Worm (Caenorhabditis elegans) whole organism, young adult: ENCODE measurements around the gene fkb-6.

Source experiments
- B0019.2 ChIP-seq: fragments of 200-800 bp; sonication (Bioruptor generic); conservative IDR thresholded peaks from 2 replicates; pipeline ENCODE4 v1.3.6; 2022; ENCODE audit warnings: missing genetic modification reagents, missing genetic modification characterization, missing compliant biosample characterization
- B0035.1 ChIP-seq: sonication (generic microtip); optimal IDR thresholded peaks from 2 replicates; lab custom pipeline; 2016; ENCODE audit warnings: missing genetic modification characterization, mild to moderate bottlenecking, missing compliant biosample characterization, missing genotype, missing genetic modification reagents
- C06A6.2 ChIP-seq: fragments of 200-800 bp; sonication (Bioruptor generic); conservative IDR thresholded peaks from 2 replicates; pipeline ENCODE4 v1.3.6; 2022; ENCODE audit warnings: missing genetic modification characterization, missing compliant biosample characterization
- C17E4.6 ChIP-seq: fragments of 200-800 bp; sonication (Bioruptor generic); IDR thresholded peaks from 2 replicates; pipeline ENCODE4 v1.3.6; 2022; ENCODE audit warnings: missing genetic modification reagents, missing genetic modification characterization, missing compliant biosample characterization
- F22D6.2 ChIP-seq: sonication (generic microtip); optimal IDR thresholded peaks from 2 replicates; lab custom pipeline; 2016; ENCODE audit warnings: mild to moderate bottlenecking, missing genetic modification characterization, missing compliant biosample characterization
- F23B12.7 ChIP-seq: sonication (generic microtip); optimal IDR thresholded peaks from 2 replicates; lab custom pipeline; 2017; ENCODE audit warnings: missing genetic modification characterization, mild to moderate bottlenecking, missing compliant biosample characterization, antibody characterized with exemption, moderate library complexity; ENCODE audit not compliant: insufficient read depth
- F37B4.10 ChIP-seq: fragments of 200-800 bp; sonication (Bioruptor generic); IDR thresholded peaks from 2 replicates; pipeline ENCODE4 v1.3.6; 2022; ENCODE audit warnings: missing genetic modification characterization, missing compliant biosample characterization
- F55B11.4 ChIP-seq: sonication (generic microtip); optimal IDR thresholded peaks from 2 replicates; lab custom pipeline; 2016; ENCODE audit warnings: missing compliant biosample characterization, missing genetic modification characterization, borderline replicate concordance; ENCODE audit not compliant: insufficient read depth
- F57A8.1 ChIP-seq: fragments of 200-800 bp; sonication (Bioruptor generic); optimal IDR thresholded peaks from 2 replicates; lab custom pipeline; 2018; ENCODE audit warnings: mild to moderate bottlenecking, missing genetic modification characterization, moderate library complexity, missing compliant biosample characterization
- T26A5.8 ChIP-seq: sonication (generic microtip); optimal IDR thresholded peaks from 2 replicates; lab custom pipeline; 2016; ENCODE audit warnings: missing genetic modification characterization, missing compliant biosample characterization
- Y53G8AR.9 ChIP-seq: fragments of 200-800 bp; sonication (Bioruptor generic); conservative IDR thresholded peaks from 2 replicates; pipeline ENCODE4 v1.3.6; 2022; ENCODE audit warnings: missing genetic modification reagents, missing genetic modification characterization, missing compliant biosample characterization
- Y79H2A.3 ChIP-seq: fragments of 200-800 bp; sonication (Bioruptor generic); conservative IDR thresholded peaks from 2 replicates; pipeline ENCODE4 v1.3.6; 2022; ENCODE audit warnings: missing genetic modification reagents, missing genetic modification characterization, missing compliant biosample characterization
- ZK185.1 ChIP-seq: sonication (generic microtip); optimal IDR thresholded peaks from 2 replicates; lab custom pipeline; 2016; ENCODE audit warnings: mild to moderate bottlenecking, missing genetic modification characterization, missing compliant biosample characterization; ENCODE audit not compliant: poor library complexity, severe bottlenecking
- akir-1 ChIP-seq: fragments of 200-800 bp; sonication (Bioruptor generic); optimal IDR thresholded peaks from 2 replicates; lab custom pipeline; 2018; ENCODE audit warnings: mild to moderate bottlenecking, missing genetic modification characterization, moderate library complexity, missing compliant biosample characterization
- atf-7 ChIP-seq: sonication (generic microtip); optimal IDR thresholded peaks from 2 replicates; lab custom pipeline; 2017; ENCODE audit warnings: mild to moderate bottlenecking, missing genetic modification characterization, missing compliant biosample characterization
- athp-1 ChIP-seq: sonication (generic microtip); optimal IDR thresholded peaks from 2 replicates; lab custom pipeline; 2017; ENCODE audit warnings: mild to moderate bottlenecking, missing genetic modification characterization, missing compliant biosample characterization
- attf-3 ChIP-seq: fragments of 200-800 bp; sonication (Bioruptor generic); conservative IDR thresholded peaks from 2 replicates; pipeline ENCODE4 v1.3.6; 2022; ENCODE audit warnings: missing genetic modification reagents, missing genetic modification characterization, missing compliant biosample characterization
- attf-6 ChIP-seq: fragments of 200-800 bp; sonication (Bioruptor generic); IDR thresholded peaks from 2 replicates; pipeline ENCODE4 v1.3.6; 2022; ENCODE audit warnings: missing genetic modification reagents, missing genetic modification characterization, missing compliant biosample characterization
- bed-1 ChIP-seq: fragments of 200-800 bp; sonication (Bioruptor generic); IDR thresholded peaks from 2 replicates; pipeline ENCODE4 v1.3.6; 2022; ENCODE audit warnings: missing genetic modification reagents, missing genetic modification characterization, missing compliant biosample characterization
- bed-2 ChIP-seq: fragments of 200-800 bp; sonication (Bioruptor generic); IDR thresholded peaks from 2 replicates; pipeline ENCODE4 v1.3.6; 2022; ENCODE audit warnings: missing genetic modification reagents, missing genetic modification characterization, missing compliant biosample characterization
- ccch-3 ChIP-seq: fragments of 200-800 bp; sonication (Bioruptor generic); optimal IDR thresholded peaks from 2 replicates; lab custom pipeline; 2018; ENCODE audit warnings: mild to moderate bottlenecking, missing genetic modification characterization, missing compliant biosample characterization
- cebp-2 ChIP-seq: fragments of 200-800 bp; sonication (Bioruptor generic); IDR thresholded peaks from 2 replicates; pipeline ENCODE4 v1.3.6; 2022; ENCODE audit warnings: missing genetic modification characterization, missing compliant biosample characterization
- ceh-27 ChIP-seq: fragments of 200-800 bp; sonication (Bioruptor generic); optimal IDR thresholded peaks from 2 replicates; lab custom pipeline; 2018; ENCODE audit warnings: mild to moderate bottlenecking, missing genetic modification characterization, moderate library complexity, missing compliant biosample characterization
- ceh-91 ChIP-seq: fragments of 200-800 bp; sonication (Bioruptor generic); IDR thresholded peaks from 2 replicates; pipeline ENCODE4 v1.3.6; 2022; ENCODE audit warnings: missing genetic modification reagents, missing genetic modification characterization, missing compliant biosample characterization
- chd-7 ChIP-seq: sonication (generic microtip); optimal IDR thresholded peaks from 2 replicates; lab custom pipeline; 2016; ENCODE audit warnings: mild to moderate bottlenecking, missing genetic modification characterization, moderate library complexity, missing compliant biosample characterization
- dox-1 ChIP-seq: fragments of 200-800 bp; sonication (Bioruptor generic); IDR thresholded peaks from 2 replicates; pipeline ENCODE4 v1.3.6; 2022; ENCODE audit warnings: missing genetic modification reagents, missing genetic modification characterization, missing compliant biosample characterization
- egl-18 ChIP-seq: fragments of 200-800 bp; sonication (Bioruptor generic); IDR thresholded peaks from 2 replicates; pipeline ENCODE4 v1.3.6; 2022; ENCODE audit warnings: missing genetic modification reagents, missing genetic modification characterization, missing compliant biosample characterization
- ekl-4 ChIP-seq: fragments of 200-800 bp; sonication (Bioruptor generic); IDR thresholded peaks from 2 replicates; pipeline ENCODE4 v1.3.6; 2022; ENCODE audit warnings: missing genetic modification reagents, missing genetic modification characterization, missing compliant biosample characterization
- fkh-3 ChIP-seq: sonication (generic microtip); optimal IDR thresholded peaks from 2 replicates; lab custom pipeline; 2016; ENCODE audit warnings: mild to moderate bottlenecking, missing genetic modification characterization, missing compliant biosample characterization
- gei-17 ChIP-seq: fragments of 200-800 bp; sonication (Bioruptor generic); optimal IDR thresholded peaks from 2 replicates; lab custom pipeline; 2018; ENCODE audit warnings: mild to moderate bottlenecking, missing genetic modification characterization, missing compliant biosample characterization
- hlh-12 ChIP-seq: sonication (generic microtip); optimal IDR thresholded peaks from 2 replicates; lab custom pipeline; 2016; ENCODE audit warnings: missing genetic modification characterization, missing compliant biosample characterization
- hsf-1 ChIP-seq: fragments of 200-800 bp; sonication (Bioruptor generic); IDR thresholded peaks from 2 replicates; pipeline ENCODE4 v1.3.6; 2022; ENCODE audit warnings: missing genetic modification reagents, missing genetic modification characterization, missing compliant biosample characterization
- lin-35 ChIP-seq, 3 experiments: fragments of 150-350 bp in 2 of 3; sonication (generic microtip) in 1 of 3; optimal IDR thresholded peaks; 2 replicates each; lab custom pipeline; 2014 to 2018; ENCODE audit warnings: missing biosample characterization in 3 of 3, missing genetic modification characterization in 3 of 3, missing genetic modification reagents in 3 of 3
- lin-54 ChIP-seq: fragments of 200-800 bp; sonication (Bioruptor generic); optimal IDR thresholded peaks from 2 replicates; lab custom pipeline; 2018; ENCODE audit warnings: mild to moderate bottlenecking, missing genetic modification characterization, missing compliant biosample characterization
- lir-1 ChIP-seq: fragments of 200-800 bp; sonication (Bioruptor generic); conservative IDR thresholded peaks from 2 replicates; pipeline ENCODE4 v1.3.6; 2022; ENCODE audit warnings: missing genetic modification reagents, missing genetic modification characterization, missing compliant biosample characterization
- madf-8 ChIP-seq: fragments of 200-800 bp; sonication (Bioruptor generic); conservative IDR thresholded peaks from 2 replicates; pipeline ENCODE4 v1.3.6; 2022; ENCODE audit warnings: missing genetic modification reagents, missing genetic modification characterization, missing compliant biosample characterization
- mel-28 ChIP-seq: sonication (generic microtip); optimal IDR thresholded peaks from 2 replicates; lab custom pipeline; 2016; ENCODE audit warnings: borderline replicate concordance, mild to moderate bottlenecking, missing genetic modification characterization, missing compliant biosample characterization
- pha-4 ChIP-seq: fragments of 150-350 bp; sonication (generic microtip); optimal IDR thresholded peaks from 2 replicates; lab custom pipeline; 2014; ENCODE audit warnings: missing biosample characterization, missing genetic modification reagents, missing genetic modification characterization
- sdz-38 ChIP-seq: sonication (generic microtip); optimal IDR thresholded peaks from 2 replicates; lab custom pipeline; 2016; ENCODE audit warnings: missing genotype, missing genetic modification characterization, missing compliant biosample characterization
- snpc-1.1 ChIP-seq: sonication (generic microtip); optimal IDR thresholded peaks from 2 replicates; lab custom pipeline; 2017; ENCODE audit warnings: missing genetic modification characterization, mild to moderate bottlenecking, missing compliant biosample characterization, antibody characterized with exemption, moderate library complexity, missing genotype, missing genetic modification reagents; ENCODE audit not compliant: insufficient read depth
- snpc-1.3 ChIP-seq: sonication (generic microtip); optimal IDR thresholded peaks from 2 replicates; lab custom pipeline; 2017; ENCODE audit warnings: missing genetic modification characterization, mild to moderate bottlenecking, missing compliant biosample characterization, antibody characterized with exemption, moderate library complexity, missing genotype, missing genetic modification reagents; ENCODE audit not compliant: insufficient read depth
- snpc-3.4 ChIP-seq: sonication (generic microtip); optimal IDR thresholded peaks from 2 replicates; lab custom pipeline; 2017; ENCODE audit warnings: missing genetic modification characterization, mild to moderate bottlenecking, missing compliant biosample characterization, antibody characterized with exemption, moderate library complexity, missing genotype, missing genetic modification reagents
- snpc-4 ChIP-seq, 5 experiments: fragments of 150-350 bp in 1 of 5; sonication (generic microtip) in 4 of 5; optimal IDR thresholded peaks; 2 replicates each; lab custom pipeline; 2014 to 2018; ENCODE audit warnings: missing genetic modification characterization in 5 of 5, missing biosample characterization in 3 of 5, antibody characterized with exemption in 2 of 5, mild to moderate bottlenecking in 2 of 5, missing compliant biosample characterization in 2 of 5, missing genotype in 2 of 5, moderate library complexity in 2 of 5, missing genetic modification reagents in 1 of 5
- tbx-9 ChIP-seq: sonication (generic microtip); optimal IDR thresholded peaks from 2 replicates; lab custom pipeline; 2016; ENCODE audit warnings: borderline replicate concordance, missing genetic modification characterization, inconsistent platforms, missing compliant biosample characterization
- zfh-2 ChIP-seq: fragments of 200-800 bp; sonication (Bioruptor generic); conservative IDR thresholded peaks from 2 replicates; pipeline ENCODE4 v1.3.6; 2022; ENCODE audit warnings: missing genetic modification reagents, missing genetic modification characterization, missing compliant biosample characterization
- ztf-28 ChIP-seq: fragments of 200-800 bp; sonication (Bioruptor generic); IDR thresholded peaks from 2 replicates; pipeline ENCODE4 v1.3.6; 2022; ENCODE audit warnings: missing genetic modification reagents, missing genetic modification characterization, missing compliant biosample characterization

fkb-6 gene

DNA sequence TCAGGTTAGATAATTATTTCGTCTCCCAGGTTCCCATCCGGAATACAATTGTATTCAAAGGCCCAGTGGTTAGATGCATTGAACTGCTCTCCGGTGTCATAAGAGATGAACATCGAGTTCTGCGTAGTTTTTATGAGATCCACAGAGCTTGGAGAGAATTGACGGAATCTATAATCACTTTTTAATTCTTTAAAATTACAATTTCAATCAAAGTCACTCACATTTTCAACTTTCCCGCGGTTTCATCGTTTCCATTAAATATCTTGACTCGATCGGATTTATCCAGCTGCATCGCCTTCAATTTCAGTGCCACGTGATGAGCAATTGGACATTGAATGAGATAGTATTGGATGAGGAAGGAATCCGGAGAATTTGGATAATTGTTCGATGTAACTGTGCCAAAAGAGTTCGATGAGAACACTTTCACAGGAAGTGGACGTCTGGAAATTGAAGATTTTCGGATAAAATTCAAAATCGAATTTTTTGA, 1.8 kb downstream of the fkb-6 start (continued):
- no peak for TF ChIP-seq lin-35 (GFP tag; optimal IDR thresholded peaks at IDR 0.05; lab: Kevin White, UChicago)
- no peak for TF ChIP-seq ceh-27 (GFP tag; lab: Kevin White, UChicago)
- no peak for TF ChIP-seq F37B4.10
- TF ChIP-seq pha-4 (tag; lab: Kevin White, UChicago): no peak
- no peak for TF ChIP-seq egl-18
- TF ChIP-seq F23B12.7 (tag; lab: Kevin White, UChicago): peak; percentile 56
- peak; percentile 9 for TF ChIP-seq T26A5.8 (tag; lab: Kevin White, UChicago)
- TF ChIP-seq snpc-4 (GFP tag; optimal IDR thresholded peaks at IDR 0.05; lab: Kevin White, UChicago): no peak
- peak in 2 of 4 experiments; percentile 53 to 66 for TF ChIP-seq snpc-4 (tag; optimal IDR thresholded peaks at IDR 0.05; lab: Kevin White, UChicago)
- TF ChIP-seq attf-3 (GFP tag; lab: Robert Waterston, UW): no peak
- no peak for TF ChIP-seq ccch-3 (GFP tag; lab: Kevin White, UChicago)
- no peak for TF ChIP-seq bed-2
- TF ChIP-seq hsf-1 (GFP tag; lab: Robert Waterston, UW): peak; percentile 73
- peak; percentile 37; the same call in 1 of the 2 replicates for TF ChIP-seq dox-1 (GFP tag; lab: Robert Waterston, UW)
- TF ChIP-seq ekl-4 (GFP tag; lab: Robert Waterston, UW): peak; percentile 42; the same call in 1 of the 2 replicates
- peak; percentile 15 for TF ChIP-seq lin-54 (GFP tag; lab: Kevin White, UChicago)
- no peak for TF ChIP-seq F57A8.1 (GFP tag; lab: Kevin White, UChicago)
- no peak for TF ChIP-seq F22D6.2 (tag; lab: Kevin White, UChicago)
- TF ChIP-seq hlh-12: peak; percentile 27
- no peak for TF ChIP-seq snpc-1.3 (tag; lab: Kevin White, UChicago)
- no peak for TF ChIP-seq bed-1 (GFP tag; lab: Robert Waterston, UW)
- no peak for TF ChIP-seq F55B11.4 (tag; lab: Kevin White, UChicago)
- peak; percentile 50 for TF ChIP-seq atf-7 (tag; lab: Kevin White, UChicago)
- peak; percentile 40 for TF ChIP-seq gei-17
- peak; percentile 76 for TF ChIP-seq chd-7 (tag; lab: Kevin White, UChicago)
- TF ChIP-seq snpc-1.1 (tag; lab: Kevin White, UChicago): no peak
- TF ChIP-seq madf-8 (GFP tag; lab: Robert Waterston, UW): no peak
- peak; percentile 67 for TF ChIP-seq snpc-3.4 (tag; lab: Kevin White, UChicago)
- no peak for TF ChIP-seq mel-28
- no peak for TF ChIP-seq zfh-2 (GFP tag; lab: Robert Waterston, UW)
- TF ChIP-seq Y79H2A.3 (GFP tag; lab: Robert Waterston, UW): 0 out of 2 replicates have a peak, but pooled peaks have one; percentile 39
- TF ChIP-seq cebp-2 (GFP tag; lab: Robert Waterston, UW): no peak
- TF ChIP-seq ceh-91 (GFP tag; lab: Robert Waterston, UW): no peak
- no peak for TF ChIP-seq B0019.2 (GFP tag; lab: Robert Waterston, UW)
- TF ChIP-seq akir-1: no peak
- TF ChIP-seq tbx-9: peak; percentile 62
- no peak for TF ChIP-seq lir-1
- no peak for TF ChIP-seq ZK185.1 (tag; lab: Kevin White, UChicago)
- TF ChIP-seq sdz-38: no peak
- peak; percentile 1 for TF ChIP-seq fkh-3 (tag; lab: Kevin White, UChicago)
- TF ChIP-seq Y53G8AR.9 (GFP tag; lab: Robert Waterston, UW): peak; percentile 84
- no peak; the same call in 1 of the 2 replicates for TF ChIP-seq C17E4.6 (GFP tag; lab: Robert Waterston, UW)
- no peak for TF ChIP-seq ztf-28 (GFP tag; lab: Robert Waterston, UW)
- no peak for TF ChIP-seq attf-6 (GFP tag; lab: Robert Waterston, UW)
- no peak for TF ChIP-seq C06A6.2
- TF ChIP-seq athp-1: peak; percentile 72
- no peak for TF ChIP-seq B0035.1 (tag; lab: Kevin White, UChicago)
